Worm (Caenorhabditis elegans): ENCODE data around the gene K09F6.11.

DNA sequence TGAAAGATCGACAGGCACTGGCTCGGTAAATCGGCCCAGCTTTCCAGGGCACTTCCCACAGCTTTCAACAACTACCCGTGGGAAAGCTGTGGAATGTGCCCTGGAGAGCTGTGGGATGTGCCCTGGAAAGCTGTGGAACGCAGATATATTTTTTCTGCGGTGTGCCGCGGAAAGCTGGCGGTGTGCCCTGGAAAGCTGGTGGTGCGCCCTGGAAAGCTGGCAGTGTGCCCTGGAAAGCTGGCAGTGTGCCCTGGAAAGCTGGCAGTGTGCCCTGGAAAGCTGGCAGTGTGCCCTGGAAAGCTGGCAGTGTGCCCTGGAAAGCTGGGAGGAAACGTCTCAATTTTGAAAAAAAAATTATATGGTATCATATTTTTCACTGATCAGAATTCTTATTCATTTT is 6.2 kb upstream of the K09F6.11 start:
- no peak for TF ChIP-seq nhr-76 (tag; optimal IDR thresholded peaks at IDR 0.05)
- no peak for TF ChIP-seq tbx-8 (GFP tag; optimal IDR thresholded peaks at IDR 0.05)
- TF ChIP-seq elt-1 (tag; optimal IDR thresholded peaks at IDR 0.05; ENCODE audit: borderline replicate concordance, insufficient read depth), result no peak
- no peak for TF ChIP-seq lin-13 (tag; optimal IDR thresholded peaks at IDR 0.05)
- no peak for TF ChIP-seq ztf-11 (tag; optimal IDR thresholded peaks at IDR 0.05)
- TF ChIP-seq nhr-28 (tag; optimal IDR thresholded peaks at IDR 0.05), result no peak
- TF ChIP-seq mep-1 (tag; optimal IDR thresholded peaks at IDR 0.05), result no peak
- TF ChIP-seq snpc-4 (tag; optimal IDR thresholded peaks at IDR 0.05), result no peak
- no peak for TF ChIP-seq pha-4 (tag; optimal IDR thresholded peaks at IDR 0.05)

All from whole organism, mixed stage, embryonic.